Worm (Caenorhabditis elegans) whole organism, late embryonic: ENCODE measurements around the gene cyn-12.

Experiments used
- F13H6.1 ChIP-seq: sonication (generic microtip); optimal IDR thresholded peaks from 2 replicates; lab custom pipeline; 2016; ENCODE audit warnings: missing genetic modification characterization, missing compliant biosample characterization
- K02D7.2 ChIP-seq: sonication (generic microtip); optimal IDR thresholded peaks from 2 replicates; lab custom pipeline; 2017; ENCODE audit warnings: mild to moderate bottlenecking, missing genetic modification characterization, missing compliant biosample characterization
- ahr-1 ChIP-seq: sonication (generic microtip); optimal IDR thresholded peaks from 2 replicates; lab custom pipeline; 2016; ENCODE audit warnings: missing genetic modification characterization, missing compliant biosample characterization
- ceh-14 ChIP-seq: sonication (generic microtip); optimal IDR thresholded peaks from 2 replicates; lab custom pipeline; 2016; ENCODE audit warnings: missing genotype, missing genetic modification characterization, missing compliant biosample characterization
- ceh-22 ChIP-seq: sonication (generic microtip); optimal IDR thresholded peaks from 2 replicates; lab custom pipeline; 2017; ENCODE audit warnings: missing biosample characterization, missing genetic modification characterization
- ceh-30 ChIP-seq: fragments of 150-350 bp; optimal IDR thresholded peaks from 2 replicates; lab custom pipeline; 2014; ENCODE audit warnings: missing biosample characterization, missing genetic modification characterization
- ceh-31 ChIP-seq: sonication (generic microtip); optimal IDR thresholded peaks from 2 replicates; lab custom pipeline; 2016; ENCODE audit warnings: missing genetic modification characterization, missing compliant biosample characterization
- ceh-45 ChIP-seq: fragments of 200-800 bp; sonication (Bioruptor generic); IDR thresholded peaks from 2 replicates; pipeline ENCODE4 v1.3.6; 2022; ENCODE audit warnings: missing genetic modification reagents, missing genetic modification characterization, missing compliant biosample characterization
- ceh-48 ChIP-seq: sonication (generic microtip); optimal IDR thresholded peaks from 2 replicates; lab custom pipeline; 2016; ENCODE audit warnings: missing genetic modification characterization, inconsistent platforms, missing compliant biosample characterization
- ceh-9 ChIP-seq: sonication (generic microtip); optimal IDR thresholded peaks from 2 replicates; lab custom pipeline; 2016; ENCODE audit warnings: mild to moderate bottlenecking, missing genetic modification characterization, inconsistent platforms, missing compliant biosample characterization
- dmd-4 ChIP-seq: sonication (generic microtip); optimal IDR thresholded peaks from 2 replicates; lab custom pipeline; 2016; ENCODE audit warnings: borderline replicate concordance, missing genetic modification characterization, missing compliant biosample characterization
- elt-4 ChIP-seq: sonication (generic microtip); optimal IDR thresholded peaks from 2 replicates; lab custom pipeline; 2016; ENCODE audit warnings: missing genetic modification characterization, missing compliant biosample characterization
- ets-4 ChIP-seq: sonication (generic microtip); optimal IDR thresholded peaks from 2 replicates; lab custom pipeline; 2016; ENCODE audit warnings: missing genetic modification characterization, missing compliant biosample characterization
- eyg-1 ChIP-seq: sonication (generic microtip); optimal IDR thresholded peaks from 2 replicates; lab custom pipeline; 2016; ENCODE audit warnings: missing genotype, missing genetic modification characterization, missing compliant biosample characterization
- fax-1 ChIP-seq: sonication (generic microtip); optimal IDR thresholded peaks from 2 replicates; lab custom pipeline; 2016; ENCODE audit warnings: missing genotype, missing genetic modification characterization, missing compliant biosample characterization
- fkh-10 ChIP-seq: fragments of 150-350 bp; optimal IDR thresholded peaks from 2 replicates; lab custom pipeline; 2014; ENCODE audit warnings: missing biosample characterization, missing genetic modification reagents, missing genetic modification characterization
- gmeb-2 ChIP-seq: sonication (generic microtip); optimal IDR thresholded peaks from 2 replicates; lab custom pipeline; 2016; ENCODE audit warnings: missing genetic modification characterization, inconsistent platforms, missing compliant biosample characterization
- hlh-30 ChIP-seq: sonication (generic microtip); optimal IDR thresholded peaks from 2 replicates; lab custom pipeline; 2017; ENCODE audit warnings: antibody characterized with exemption, missing genetic modification characterization, missing compliant biosample characterization; ENCODE audit not compliant: insufficient read depth
- hlh-6 ChIP-seq: sonication (generic microtip); optimal IDR thresholded peaks from 2 replicates; lab custom pipeline; 2016; ENCODE audit warnings: missing genotype, missing genetic modification characterization, missing compliant biosample characterization
- lin-11 ChIP-seq: fragments of 200-800 bp; sonication (Bioruptor generic); optimal IDR thresholded peaks from 2 replicates; lab custom pipeline; 2018; ENCODE audit warnings: mild to moderate bottlenecking, missing genetic modification characterization, missing compliant biosample characterization
- nfya-1 ChIP-seq: sonication (generic microtip); optimal IDR thresholded peaks from 2 replicates; lab custom pipeline; 2017; ENCODE audit warnings: missing genetic modification characterization, mild to moderate bottlenecking, missing compliant biosample characterization, antibody characterized with exemption, moderate library complexity
- nhr-11 ChIP-seq: fragments of 150-350 bp; optimal IDR thresholded peaks from 2 replicates; lab custom pipeline; 2014; ENCODE audit warnings: missing biosample characterization, missing genetic modification characterization
- nhr-232 ChIP-seq: sonication (generic microtip); optimal IDR thresholded peaks from 2 replicates; lab custom pipeline; 2016; ENCODE audit warnings: missing genetic modification characterization, missing compliant biosample characterization
- npax-4 ChIP-seq: sonication (generic microtip); optimal IDR thresholded peaks from 2 replicates; lab custom pipeline; 2016; ENCODE audit warnings: missing genetic modification characterization, missing compliant biosample characterization
- pag-3 ChIP-seq: sonication (generic microtip); optimal IDR thresholded peaks from 2 replicates; lab custom pipeline; 2016; ENCODE audit warnings: missing compliant biosample characterization, missing genetic modification characterization, borderline replicate concordance
- pat-9 ChIP-seq: fragments of 200-800 bp; sonication (Bioruptor generic); optimal IDR thresholded peaks from 2 replicates; lab custom pipeline; 2018; ENCODE audit warnings: mild to moderate bottlenecking, missing genetic modification characterization, moderate library complexity, missing compliant biosample characterization
- pax-1 ChIP-seq: fragments of 150-350 bp; optimal IDR thresholded peaks from 2 replicates; lab custom pipeline; 2014; ENCODE audit warnings: missing biosample characterization, missing genetic modification characterization
- pros-1 ChIP-seq: fragments of 150-350 bp; optimal IDR thresholded peaks from 2 replicates; lab custom pipeline; 2014; ENCODE audit warnings: missing biosample characterization, missing genetic modification reagents, missing genetic modification characterization
- ref-2 ChIP-seq: sonication (generic microtip); optimal IDR thresholded peaks from 2 replicates; lab custom pipeline; 2016; ENCODE audit warnings: missing genetic modification characterization, missing compliant biosample characterization
- rnt-1 ChIP-seq: sonication (generic microtip); optimal IDR thresholded peaks from 2 replicates; lab custom pipeline; 2016; ENCODE audit warnings: missing genetic modification characterization, missing compliant biosample characterization
- unc-3 ChIP-seq, 2 experiments: fragments of 200-800 bp in 1 of 2; sonication (Bioruptor generic) in 1 of 2; sonication (generic microtip) in 1 of 2; conservative IDR thresholded peaks in 1 of 2; optimal IDR thresholded peaks in 1 of 2; 2 replicates each; pipeline versions ENCODE4 v1.3.6 to Lab custom; 2016 to 2022; ENCODE audit warnings: missing compliant biosample characterization in 2 of 2, missing genetic modification characterization in 2 of 2, missing genetic modification reagents in 1 of 2
- unc-42 ChIP-seq: sonication (generic microtip); optimal IDR thresholded peaks from 2 replicates; lab custom pipeline; 2016; ENCODE audit warnings: missing genotype, missing genetic modification characterization, missing compliant biosample characterization
- unc-55 ChIP-seq: sonication (generic microtip); optimal IDR thresholded peaks from 2 replicates; lab custom pipeline; 2017; ENCODE audit warnings: missing biosample characterization, missing genetic modification reagents, missing genetic modification characterization
- unc-86 ChIP-seq: sonication (generic microtip); optimal IDR thresholded peaks from 2 replicates; lab custom pipeline; 2016; ENCODE audit warnings: missing genetic modification characterization, missing compliant biosample characterization
- zip-5 ChIP-seq: sonication (generic microtip); optimal IDR thresholded peaks from 2 replicates; lab custom pipeline; 2016; ENCODE audit warnings: missing genetic modification characterization, missing compliant biosample characterization
- ztf-16 ChIP-seq: sonication (generic microtip); optimal IDR thresholded peaks from 2 replicates; lab custom pipeline; 2017; ENCODE audit warnings: missing genetic modification characterization, missing compliant biosample characterization

The cyn-12 gene

ce11 chrIV:7166553-7166952 is 33.5 kb upstream of the cyn-12 start, which contains the start of gene C42D4.18:
TSS of gene C42D4.18 (plus strand) at chrIV:7166783.
- TF ChIP-seq hlh-30 (tag; lab: Kevin White, UChicago) (peak; percentile 4), ceh-48 (tag; lab: Kevin White, UChicago) (no peak)
- TF ChIP-seq, all 69 proteins: peak for 1

- TF ChIP-seq eyg-1 (no peak), ztf-16 (tag; lab: Kevin White, UChicago) (no peak), ets-4 (no peak), unc-55 (no peak), ceh-45 (no peak), gmeb-2 (tag; lab: Kevin White, UChicago) (no peak), ref-2 (no peak), fax-1 (tag; lab: Kevin White, UChicago) (no peak), ceh-22 (tag; lab: Kevin White, UChicago) (no peak), pag-3 (tag; lab: Kevin White, UChicago) (no peak), ceh-30 (no peak)
Measured at ce11 chrIV:7165723-7166122, 32.7 kb upstream of the cyn-12 start, which contains the start of gene rpc-1. TSS of gene rpc-1 (minus strand) at chrIV:7165748.

ce11 chrIV:7159586-7159985 is 26.6 kb upstream of the cyn-12 start:
- TF ChIP-seq rnt-1 (tag; lab: Kevin White, UChicago) (no peak), pax-1 (tag; lab: Kevin White, UChicago) (no peak), lin-11 (tag; lab: Kevin White, UChicago) (no peak), fkh-10 (GFP tag; lab: Kevin White, UChicago) (no peak), pag-3 (tag; lab: Kevin White, UChicago) (no peak), unc-3 (GFP tag; conservative IDR thresholded peaks at IDR 0.05; lab: Robert Waterston, UW) (no peak), unc-3 (tag; optimal IDR thresholded peaks at IDR 0.05; lab: Kevin White, UChicago) (no peak)
- TF ChIP-seq, all 69 proteins: peak for 0

ce11 chrIV:7158161-7158560 is 25.1 kb upstream of the cyn-12 start:
- TF ChIP-seq ceh-30 = no peak
- TF ChIP-seq nfya-1 (tag; lab: Kevin White, UChicago) = no peak
- no peak for TF ChIP-seq nhr-11 (tag; lab: Kevin White, UChicago)
- TF ChIP-seq elt-4 (tag; lab: Kevin White, UChicago) = no peak
- no peak for TF ChIP-seq rnt-1 (tag; lab: Kevin White, UChicago)
- TF ChIP-seq npax-4 (tag; lab: Kevin White, UChicago) = no peak
- no peak for TF ChIP-seq ceh-45
- TF ChIP-seq pros-1 (tag; lab: Kevin White, UChicago) = no peak

DNA sequence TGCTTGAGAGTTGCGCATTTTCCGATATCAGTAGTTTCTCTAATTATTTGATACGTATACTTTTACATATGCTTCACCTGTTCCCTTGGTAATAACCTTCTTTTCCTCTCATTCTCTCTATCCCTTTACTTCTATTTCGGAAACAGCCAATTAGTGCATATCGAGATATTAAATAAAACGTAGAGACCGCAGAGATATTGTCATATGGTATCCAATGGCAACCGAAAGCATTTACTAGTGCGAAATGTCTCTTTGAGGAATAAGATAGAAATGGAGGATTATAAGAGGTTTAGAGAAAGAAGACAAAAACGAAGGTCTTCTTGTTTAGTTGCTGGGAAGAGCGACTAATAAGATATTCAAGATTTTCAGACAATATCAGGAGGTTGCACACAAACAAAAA is 23.3 kb upstream of the cyn-12 start, which contains the start of gene maph-9:
TSS of gene maph-9 (plus strand) at position 273 of the 400 bp plus-strand sequence.
- TF ChIP-seq ets-4 = no peak
- no peak for TF ChIP-seq F13H6.1
- TF ChIP-seq hlh-6 = no peak
- TF ChIP-seq unc-42 = no peak
- TF ChIP-seq pag-3 (tag; lab: Kevin White, UChicago) = no peak
- TF ChIP-seq elt-4 (tag; lab: Kevin White, UChicago) = no peak
- TF ChIP-seq nhr-232 = no peak
- TF ChIP-seq gmeb-2 (tag; lab: Kevin White, UChicago) = no peak
- no peak for TF ChIP-seq pat-9
- no peak for TF ChIP-seq ceh-48 (tag; lab: Kevin White, UChicago)
- TF ChIP-seq ceh-14 (tag; lab: Kevin White, UChicago) = peak; percentile 30
- no peak for TF ChIP-seq ceh-30
- TF ChIP-seq ceh-9 (tag; lab: Kevin White, UChicago) = no peak
- TF ChIP-seq rnt-1 (tag; lab: Kevin White, UChicago) = no peak
- TF ChIP-seq pax-1 (tag; lab: Kevin White, UChicago) = no peak
- TF ChIP-seq dmd-4 (tag; lab: Kevin White, UChicago) = no peak
- no peak for TF ChIP-seq unc-86 (tag; lab: Kevin White, UChicago)
- TF ChIP-seq ztf-16 (tag; lab: Kevin White, UChicago) = no peak
- TF ChIP-seq ceh-31 (tag; lab: Kevin White, UChicago) = peak; percentile 28
- TF ChIP-seq nfya-1 (tag; lab: Kevin White, UChicago) = peak; percentile 44
- no peak for TF ChIP-seq zip-5 (tag; lab: Kevin White, UChicago)
- TF ChIP-seq ceh-22 (tag; lab: Kevin White, UChicago) = no peak
- no peak for TF ChIP-seq K02D7.2 (tag; lab: Kevin White, UChicago)
- no peak for TF ChIP-seq ahr-1 (tag; lab: Kevin White, UChicago)
- TF ChIP-seq eyg-1 = no peak
